Worm (Caenorhabditis elegans) whole organism, L4 larva: ENCODE data around the gene cal-2.
A peak's percentile ranks its signal among the peaks of the same experiment; 100 is the strongest.

Experiments
- F10B5.3 ChIP-seq: sonication (generic microtip); optimal IDR thresholded peaks from 2 replicates; lab custom pipeline; 2016; ENCODE audit warnings: mild to moderate bottlenecking, missing genetic modification characterization, missing compliant biosample characterization
- F26F4.8 ChIP-seq: fragments of 200-800 bp; sonication (Bioruptor generic); conservative IDR thresholded peaks from 2 replicates; pipeline ENCODE4 v1.3.6; 2022; ENCODE audit warnings: missing genetic modification characterization, missing compliant biosample characterization
- R02D3.7 ChIP-seq: fragments of 150-350 bp; sonication (generic microtip); optimal IDR thresholded peaks from 3 replicates; lab custom pipeline; 2014; ENCODE audit warnings: missing biosample characterization, missing genetic modification characterization
- T26A8.4 ChIP-seq: fragments of 200-800 bp; sonication (Bioruptor generic); IDR thresholded peaks from 2 replicates; pipeline ENCODE4 v1.3.6; 2022; ENCODE audit warnings: missing genetic modification characterization, missing compliant biosample characterization
- Y105C5A.15 ChIP-seq: fragments of 200-800 bp; sonication (Bioruptor generic); IDR thresholded peaks from 2 replicates; pipeline ENCODE4 v1.3.6; 2022; ENCODE audit warnings: missing genetic modification characterization, missing compliant biosample characterization
- Y48G9A.11 ChIP-seq: fragments of 200-800 bp; sonication (Bioruptor generic); IDR thresholded peaks from 2 replicates; pipeline ENCODE4 v1.3.6; 2022; ENCODE audit warnings: missing genetic modification reagents, missing genetic modification characterization, missing compliant biosample characterization
- Y5F2A.4 ChIP-seq: fragments of 200-800 bp; sonication (Bioruptor generic); optimal IDR thresholded peaks from 2 replicates; lab custom pipeline; 2018; ENCODE audit warnings: mild to moderate bottlenecking, missing genetic modification characterization, missing compliant biosample characterization
- ZK337.2 ChIP-seq: fragments of 200-800 bp; sonication (Bioruptor generic); IDR thresholded peaks from 2 replicates; pipeline ENCODE4 v1.3.6; 2022; ENCODE audit warnings: missing genetic modification reagents, missing genetic modification characterization, missing compliant biosample characterization
- ZK546.5 ChIP-seq, 2 experiments: sonication (generic microtip); optimal IDR thresholded peaks; 2 replicates each; lab custom pipeline; 2017; ENCODE audit warnings: missing biosample characterization in 2 of 2, missing genetic modification characterization in 2 of 2
- aha-1 ChIP-seq: fragments of 150-350 bp; peaks from one replicate; lab custom pipeline; 2014; ENCODE audit warnings: missing biosample characterization, missing genetic modification characterization
- ama-1 ChIP-seq: fragments of 150-350 bp; optimal IDR thresholded peaks from 2 replicates; lab custom pipeline; 2014; ENCODE audit warnings: inconsistent platforms, mixed read lengths
- attf-4 ChIP-seq: sonication (generic microtip); optimal IDR thresholded peaks from 3 replicates; lab custom pipeline; 2017; ENCODE audit warnings: missing biosample characterization, missing genetic modification characterization
- ceh-28 ChIP-seq: fragments of 150-350 bp; optimal IDR thresholded peaks from 2 replicates; lab custom pipeline; 2014; ENCODE audit warnings: missing biosample characterization, missing genetic modification reagents, missing genetic modification characterization
- cey-2 ChIP-seq: sonication (generic microtip); optimal IDR thresholded peaks from 3 replicates; lab custom pipeline; 2017; ENCODE audit warnings: missing genetic modification characterization, mild to moderate bottlenecking, missing compliant biosample characterization, antibody characterized with exemption, borderline replicate concordance; ENCODE audit not compliant: insufficient read depth
- daf-12 ChIP-seq: fragments of 150-350 bp; optimal IDR thresholded peaks from 2 replicates; lab custom pipeline; 2014; ENCODE audit warnings: missing biosample characterization, missing genetic modification reagents, missing genetic modification characterization
- dmd-6 ChIP-seq: fragments of 200-800 bp; sonication (Bioruptor generic); IDR thresholded peaks from 2 replicates; pipeline ENCODE4 v1.3.6; 2022; ENCODE audit warnings: missing genetic modification reagents, missing genetic modification characterization, missing compliant biosample characterization
- dmd-8 ChIP-seq: fragments of 200-800 bp; sonication (Bioruptor generic); IDR thresholded peaks from 2 replicates; pipeline ENCODE4 v1.3.6; 2022; ENCODE audit warnings: missing genetic modification characterization, missing compliant biosample characterization
- duxl-1 ChIP-seq: sonication (generic microtip); optimal IDR thresholded peaks from 2 replicates; lab custom pipeline; 2016; ENCODE audit warnings: mild to moderate bottlenecking, missing genetic modification characterization, moderate library complexity, missing compliant biosample characterization; ENCODE audit not compliant: poor library complexity
- egl-27 ChIP-seq: sonication (generic microtip); optimal IDR thresholded peaks from 3 replicates; lab custom pipeline; 2017; ENCODE audit warnings: missing biosample characterization, missing genetic modification reagents, missing genetic modification characterization
- egl-43 ChIP-seq: fragments of 200-800 bp; sonication (Bioruptor generic); IDR thresholded peaks from 2 replicates; pipeline ENCODE4 v1.3.6; 2022; ENCODE audit warnings: missing genetic modification reagents, missing genetic modification characterization, missing compliant biosample characterization
- fos-1 ChIP-seq: fragments of 150-350 bp; optimal IDR thresholded peaks from 2 replicates; lab custom pipeline; 2014; ENCODE audit warnings: missing biosample characterization, missing genetic modification characterization
- gei-8 ChIP-seq: fragments of 200-800 bp; sonication (Bioruptor generic); optimal IDR thresholded peaks from 2 replicates; lab custom pipeline; 2018; ENCODE audit warnings: mild to moderate bottlenecking, missing genetic modification characterization, missing compliant biosample characterization
- hif-1 ChIP-seq, 2 experiments: sonication (generic microtip); optimal IDR thresholded peaks; 2 replicates each; lab custom pipeline; 2016 to 2017; ENCODE audit warnings: missing compliant biosample characterization in 2 of 2, missing genetic modification characterization in 2 of 2, missing genetic modification reagents in 2 of 2, missing genotype in 2 of 2, mild to moderate bottlenecking in 1 of 2
- hlh-11 ChIP-seq: fragments of 200-800 bp; sonication (Bioruptor generic); optimal IDR thresholded peaks from 2 replicates; lab custom pipeline; 2018; ENCODE audit warnings: mild to moderate bottlenecking, missing genetic modification characterization, missing compliant biosample characterization
- hmg-1.1 ChIP-seq: fragments of 200-800 bp; sonication (Bioruptor generic); IDR thresholded peaks from 2 replicates; pipeline ENCODE4 v1.3.6; 2022; ENCODE audit warnings: missing genetic modification reagents, missing genetic modification characterization, missing compliant biosample characterization
- jun-1 ChIP-seq: fragments of 150-350 bp; optimal IDR thresholded peaks from 2 replicates; lab custom pipeline; 2014; ENCODE audit warnings: missing biosample characterization, missing genetic modification reagents, missing genetic modification characterization
- lin-13 ChIP-seq: fragments of 150-350 bp; optimal IDR thresholded peaks from 2 replicates; lab custom pipeline; 2014; ENCODE audit warnings: missing biosample characterization, missing genetic modification reagents, missing genetic modification characterization
- lin-15B ChIP-seq: fragments of 150-350 bp; sonication (generic microtip); optimal IDR thresholded peaks from 3 replicates; lab custom pipeline; 2014; ENCODE audit warnings: missing biosample characterization, missing genetic modification characterization
- lin-39 ChIP-seq: fragments of 150-350 bp; optimal IDR thresholded peaks from 2 replicates; lab custom pipeline; 2014; ENCODE audit warnings: missing biosample characterization, missing genetic modification reagents, missing genetic modification characterization
- madf-5 ChIP-seq, 2 experiments: fragments of 200-800 bp; sonication (Bioruptor generic); IDR thresholded peaks; 2 replicates each; pipeline ENCODE4 v1.3.6; 2022; ENCODE audit warnings: missing compliant biosample characterization in 2 of 2, missing genetic modification characterization in 2 of 2
- mdl-1 ChIP-seq, 2 experiments: fragments of 150-350 bp in 1 of 2; sonication (generic microtip) in 1 of 2; optimal IDR thresholded peaks; 2 replicates each; lab custom pipeline; 2014 to 2017; ENCODE audit warnings: missing biosample characterization in 2 of 2, missing genetic modification characterization in 2 of 2
- mep-1 ChIP-seq: fragments of 150-350 bp; sonication (generic microtip); optimal IDR thresholded peaks from 3 replicates; lab custom pipeline; 2014; ENCODE audit warnings: missing biosample characterization, missing genetic modification characterization
- nhr-10 ChIP-seq: fragments of 150-350 bp; optimal IDR thresholded peaks from 2 replicates; lab custom pipeline; 2014; ENCODE audit warnings: missing biosample characterization, missing genetic modification characterization
- nhr-11 ChIP-seq: fragments of 150-350 bp; optimal IDR thresholded peaks from 2 replicates; lab custom pipeline; 2014; ENCODE audit warnings: missing biosample characterization, missing genetic modification characterization
- nhr-111 ChIP-seq: fragments of 200-800 bp; sonication (Bioruptor generic); optimal IDR thresholded peaks from 2 replicates; lab custom pipeline; 2018; ENCODE audit warnings: mild to moderate bottlenecking, missing genetic modification characterization, missing compliant biosample characterization
- nhr-237 ChIP-seq: sonication (generic microtip); optimal IDR thresholded peaks from 2 replicates; lab custom pipeline; 2017; ENCODE audit warnings: missing biosample characterization, missing genetic modification characterization
- nhr-28 ChIP-seq: fragments of 150-350 bp; optimal IDR thresholded peaks from 2 replicates; lab custom pipeline; 2014; ENCODE audit warnings: missing biosample characterization, missing genetic modification characterization
- nhr-6 ChIP-seq: fragments of 150-350 bp; optimal IDR thresholded peaks from 2 replicates; lab custom pipeline; 2014; ENCODE audit warnings: missing biosample characterization, missing genetic modification characterization
- nhr-76 ChIP-seq: fragments of 150-350 bp; optimal IDR thresholded peaks from 2 replicates; lab custom pipeline; 2014; ENCODE audit warnings: missing biosample characterization, missing genetic modification characterization
- pha-4 ChIP-seq, 2 experiments: fragments of 150-350 bp in 1 of 2; fragments of 200-800 bp in 1 of 2; sonication (Bioruptor generic) in 1 of 2; IDR thresholded peaks in 1 of 2; optimal IDR thresholded peaks in 1 of 2; 2 replicates each; pipeline versions ENCODE4 v1.3.6 to Lab custom; 2014 to 2022; ENCODE audit warnings: missing genetic modification characterization in 2 of 2, missing genetic modification reagents in 2 of 2, missing biosample characterization in 1 of 2, missing compliant biosample characterization in 1 of 2
- pqm-1 ChIP-seq: sonication (generic microtip); optimal IDR thresholded peaks from 2 replicates; lab custom pipeline; 2017; ENCODE audit warnings: missing biosample characterization, missing genetic modification characterization
- rbr-2 ChIP-seq: sonication (generic microtip); optimal IDR thresholded peaks from 2 replicates; lab custom pipeline; 2016; ENCODE audit warnings: missing genotype, missing genetic modification characterization, missing compliant biosample characterization
- set-16 ChIP-seq: fragments of 200-800 bp; sonication (Bioruptor generic); IDR thresholded peaks from 2 replicates; pipeline ENCODE4 v1.3.6; 2022; ENCODE audit warnings: missing genetic modification reagents, missing genetic modification characterization, missing compliant biosample characterization
- snpc-1.2 ChIP-seq: fragments of 200-800 bp; sonication (Bioruptor generic); IDR thresholded peaks from 2 replicates; pipeline ENCODE4 v1.3.6; 2022; ENCODE audit warnings: missing genetic modification reagents, missing genetic modification characterization, missing compliant biosample characterization
- spr-3 ChIP-seq: fragments of 200-800 bp; sonication (Bioruptor generic); optimal IDR thresholded peaks from 2 replicates; lab custom pipeline; 2018; ENCODE audit warnings: mild to moderate bottlenecking, missing genetic modification characterization, missing compliant biosample characterization
- tag-97 ChIP-seq: fragments of 200-800 bp; sonication (Bioruptor generic); IDR thresholded peaks from 2 replicates; pipeline ENCODE4 v1.3.6; 2022; ENCODE audit warnings: missing genetic modification characterization, missing compliant biosample characterization
- unc-39 ChIP-seq: sonication (generic microtip); optimal IDR thresholded peaks from 2 replicates; lab custom pipeline; 2017; ENCODE audit warnings: missing biosample characterization, missing genetic modification characterization
- unc-62 ChIP-seq, 3 experiments: fragments of 150-350 bp in 1 of 3; sonication (generic microtip); optimal IDR thresholded peaks in 2 of 3; peaks in 1 of 3; 1 replicate in 1 of 3; 2 replicates in 2 of 3; lab custom pipeline; 2014 to 2017; ENCODE audit warnings: missing biosample characterization in 3 of 3, missing genetic modification characterization in 3 of 3, missing genetic modification reagents in 3 of 3, missing genotype in 1 of 3
- ztf-11 ChIP-seq: fragments of 150-350 bp; optimal IDR thresholded peaks from 2 replicates; lab custom pipeline; 2014; ENCODE audit warnings: missing biosample characterization, missing genetic modification characterization

The cal-2 gene

DNA sequence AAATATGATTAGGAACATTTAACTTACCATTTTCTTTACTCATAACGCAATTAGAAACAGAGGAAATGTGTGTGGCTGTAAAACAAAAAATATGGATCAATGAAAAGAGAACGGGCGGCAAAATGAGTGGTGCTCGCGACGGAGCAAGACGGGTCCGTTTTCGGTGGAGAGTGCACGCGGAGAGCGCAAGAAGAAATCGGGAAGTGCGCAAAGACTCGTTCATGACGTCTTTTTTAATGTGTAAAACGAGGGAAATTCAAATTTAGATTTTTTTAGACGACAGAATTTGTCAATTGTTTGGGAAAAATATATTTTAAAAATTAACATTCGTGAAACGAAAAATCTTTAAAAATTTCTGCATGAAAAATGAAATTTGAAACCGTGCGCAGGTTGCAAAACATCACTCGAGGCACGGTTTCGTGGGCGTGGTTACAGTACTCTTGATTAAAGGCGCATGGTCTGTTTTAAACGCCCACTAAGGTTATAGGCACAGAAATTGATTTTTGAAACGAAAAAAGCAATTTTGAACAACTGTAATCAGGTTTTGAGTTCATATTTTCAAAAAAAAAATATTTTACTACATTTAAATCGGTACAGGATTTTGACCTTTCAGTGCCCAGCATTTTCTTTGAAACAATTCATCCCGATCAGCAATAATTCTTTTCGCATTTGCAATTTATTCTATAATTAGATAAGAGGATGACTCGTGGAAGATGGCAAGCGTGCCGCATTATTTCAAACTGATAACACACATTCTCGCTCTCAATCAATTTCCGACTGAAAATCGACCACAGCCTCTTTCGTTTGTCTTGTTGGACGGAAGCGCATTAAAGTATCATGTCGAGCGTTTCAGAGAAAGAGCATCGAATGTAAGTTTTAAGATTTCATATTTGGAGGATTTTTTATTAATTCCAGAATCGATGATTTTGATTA lies 9.0 kb downstream of the cal-2 start, which contains the start of the genes szy-20 and C18E9.5:
Gene szy-20, minus strand, starts transcription at position 83 of the 933 bp plus-strand sequence.
Gene C18E9.5, plus strand, starts transcription at position 730 of the 933 bp plus-strand sequence.
- no peak for TF ChIP-seq jun-1
- TF ChIP-seq ztf-11 (tag; lab: Kevin White, UChicago), result no peak
- peak; percentile 68 for TF ChIP-seq egl-43 (GFP tag; lab: Robert Waterston, UW)
- peak; percentile 84 for TF ChIP-seq rbr-2 (tag; lab: Kevin White, UChicago)
- TF ChIP-seq nhr-28 (tag; lab: Kevin White, UChicago), result peak; percentile 20
- peak; percentile 70 for TF ChIP-seq hmg-1.1 (GFP tag; lab: Robert Waterston, UW)
- peak; percentile 65 for TF ChIP-seq dmd-6
- TF ChIP-seq Y48G9A.11 (GFP tag; lab: Robert Waterston, UW), result no peak
- TF ChIP-seq lin-39 (tag; lab: Kevin White, UChicago), result no peak
- no peak for TF ChIP-seq egl-27 (tag; lab: Kevin White, UChicago)
- TF ChIP-seq hlh-11 (tag; lab: Kevin White, UChicago), result peak; percentile 48
- TF ChIP-seq unc-39 (tag; lab: Kevin White, UChicago), result no peak
- no peak for TF ChIP-seq spr-3
- TF ChIP-seq pha-4 (GFP tag; IDR thresholded peaks at IDR 0.05; lab: Robert Waterston, UW), result peak; percentile 61
- no peak for TF ChIP-seq pha-4 (tag; optimal IDR thresholded peaks at IDR 0.05; lab: Kevin White, UChicago)
- TF ChIP-seq ZK546.5 (tag; optimal IDR thresholded peaks at IDR 0.05; lab: Kevin White, UChicago), result no peak
- TF ChIP-seq mep-1, result peak; percentile 82
- TF ChIP-seq nhr-10 (tag; lab: Kevin White, UChicago), result no peak
- TF ChIP-seq unc-62 (GFP tag; optimal IDR thresholded peaks at IDR 0.05 in 1 of 2; lab: Kevin White, UChicago), result peak in 1 of 2 experiments; percentile 68
- TF ChIP-seq unc-62 (tag; optimal IDR thresholded peaks at IDR 0.05; lab: Kevin White, UChicago), result no peak
- TF ChIP-seq ama-1, result no peak
- peak; percentile 89 for TF ChIP-seq pqm-1 (tag; lab: Kevin White, UChicago)
- no peak for TF ChIP-seq lin-15B (tag; lab: Kevin White, UChicago)
- no peak for TF ChIP-seq cey-2 (tag; lab: Kevin White, UChicago)
- no peak for TF ChIP-seq lin-13
- no peak for TF ChIP-seq ZK337.2 (GFP tag; lab: Robert Waterston, UW)
- no peak for TF ChIP-seq Y5F2A.4 (GFP tag; lab: Kevin White, UChicago)
- no peak for TF ChIP-seq nhr-76 (tag; lab: Kevin White, UChicago)
- peak; percentile 41 for TF ChIP-seq nhr-11 (tag; lab: Kevin White, UChicago)
- TF ChIP-seq daf-12 (tag; lab: Kevin White, UChicago), result no peak
- no peak for TF ChIP-seq tag-97 (GFP tag; lab: Robert Waterston, UW)
- no peak for TF ChIP-seq aha-1 (tag; lab: Kevin White, UChicago)
- TF ChIP-seq gei-8 (GFP tag; lab: Kevin White, UChicago), result no peak
- TF ChIP-seq F10B5.3 (tag; lab: Kevin White, UChicago), result no peak
- no peak for TF ChIP-seq duxl-1
- peak; percentile 40; the same call in 1 of the 2 replicates for TF ChIP-seq set-16
- TF ChIP-seq nhr-237 (tag; lab: Kevin White, UChicago), result no peak
- peak in 1 of 2 experiments; percentile 60 for TF ChIP-seq hif-1 (tag; optimal IDR thresholded peaks at IDR 0.05; lab: Kevin White, UChicago)
- no peak for TF ChIP-seq dmd-8 (GFP tag; lab: Robert Waterston, UW)
- TF ChIP-seq F26F4.8 (GFP tag; lab: Robert Waterston, UW), result no peak
- TF ChIP-seq fos-1 (tag; lab: Kevin White, UChicago), result no peak
- TF ChIP-seq ceh-28, result no peak
- TF ChIP-seq nhr-6, result peak; percentile 46
- no peak for TF ChIP-seq snpc-1.2
- TF ChIP-seq R02D3.7, result no peak
- no peak for TF ChIP-seq nhr-111 (GFP tag; lab: Kevin White, UChicago)
- no peak for TF ChIP-seq Y105C5A.15 (GFP tag; lab: Robert Waterston, UW)
- TF ChIP-seq madf-5 (GFP tag; IDR thresholded peaks at IDR 0.05; lab: Robert Waterston, UW), result no peak
- TF ChIP-seq T26A8.4 (GFP tag; lab: Robert Waterston, UW), result peak; percentile 61; the same call in 1 of the 2 replicates
- peak in 1 of 2 experiments; percentile 57 for TF ChIP-seq mdl-1 (tag; optimal IDR thresholded peaks at IDR 0.05; lab: Kevin White, UChicago)
- no peak for TF ChIP-seq attf-4
